Fruit fly (Drosophila melanogaster) whole organism, adult: ENCODE data around the gene CG3335.

ENCODE experiments used
- CG14711 ChIP-seq: fragments of 200-800 bp; sonication (Bioruptor generic); optimal IDR thresholded peaks from 2 replicates; lab custom pipeline; 2018; ENCODE audit warnings: missing biosample characterization, mild to moderate bottlenecking, missing genetic modification characterization, moderate library complexity
- CG33017 ChIP-seq: fragments of 200-800 bp; sonication (Bioruptor generic); optimal IDR thresholded peaks from 2 replicates; lab custom pipeline; 2018; ENCODE audit warnings: missing biosample characterization, mild to moderate bottlenecking, missing genetic modification characterization, moderate library complexity
- Mnt ChIP-seq: fragments of 200-800 bp; sonication (Bioruptor generic); optimal IDR thresholded peaks from 2 replicates; lab custom pipeline; 2016; ENCODE audit warnings: missing biosample characterization, mild to moderate bottlenecking, missing genetic modification characterization
- bab1 ChIP-seq: fragments of 200-800 bp; sonication (Bioruptor generic); optimal IDR thresholded peaks from 3 replicates; lab custom pipeline; 2019; ENCODE audit warnings: missing biosample characterization, mild to moderate bottlenecking, missing genetic modification characterization, moderate library complexity
- tj ChIP-seq: fragments of 200-800 bp; sonication (Bioruptor generic); optimal IDR thresholded peaks from 3 replicates; lab custom pipeline; 2017; ENCODE audit warnings: missing biosample characterization, mild to moderate bottlenecking, missing genetic modification characterization, moderate library complexity

DNA sequence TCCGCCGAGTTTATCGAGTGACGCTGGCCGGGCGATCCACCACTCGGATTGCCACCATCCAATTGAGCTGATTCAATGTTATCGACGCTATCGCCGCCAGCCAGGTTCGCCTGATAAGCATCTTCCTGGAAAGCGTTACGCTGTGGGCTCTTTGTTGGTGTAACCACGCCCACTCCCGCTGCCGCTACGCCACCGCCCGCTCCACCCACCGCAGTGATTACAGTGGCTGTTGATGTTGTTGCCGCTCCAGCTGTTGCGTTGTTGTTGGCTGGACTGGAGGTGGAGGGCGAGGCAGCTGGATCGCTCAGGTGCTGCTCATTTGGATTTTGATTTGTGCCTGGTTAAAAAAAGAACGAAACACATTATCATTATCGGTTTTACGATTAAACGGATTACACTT is 47.3 kb downstream of the CG3335 start:
- TF ChIP-seq CG33017 (tag; lab: Kevin White, UChicago) (no peak), tj (GFP tag; lab: Kevin White, UChicago) (no peak), Mnt (GFP tag; lab: Kevin White, UChicago) (no peak), CG14711 (tag; lab: Kevin White, UChicago) (no peak), bab1 (GFP tag; lab: Kevin White, UChicago) (no peak)
